Worm (Caenorhabditis elegans) whole organism, L4/young adult: ENCODE results near the gene hen-1.

Experiments used
- W03F9.2 ChIP-seq: fragments of 150-350 bp; optimal IDR thresholded peaks from 2 replicates; lab custom pipeline; 2014; ENCODE audit warnings: missing biosample characterization, missing genetic modification characterization
- dao-5 ChIP-seq: sonication (generic microtip); optimal IDR thresholded peaks from 2 replicates; lab custom pipeline; 2016; ENCODE audit warnings: missing genotype, missing genetic modification characterization, moderate library complexity, missing compliant biosample characterization
- him-1 ChIP-seq: sonication (generic microtip); optimal IDR thresholded peaks from 2 replicates; lab custom pipeline; 2016; ENCODE audit warnings: missing genotype, missing genetic modification reagents, missing genetic modification characterization, missing compliant biosample characterization

hen-1 gene

DNA sequence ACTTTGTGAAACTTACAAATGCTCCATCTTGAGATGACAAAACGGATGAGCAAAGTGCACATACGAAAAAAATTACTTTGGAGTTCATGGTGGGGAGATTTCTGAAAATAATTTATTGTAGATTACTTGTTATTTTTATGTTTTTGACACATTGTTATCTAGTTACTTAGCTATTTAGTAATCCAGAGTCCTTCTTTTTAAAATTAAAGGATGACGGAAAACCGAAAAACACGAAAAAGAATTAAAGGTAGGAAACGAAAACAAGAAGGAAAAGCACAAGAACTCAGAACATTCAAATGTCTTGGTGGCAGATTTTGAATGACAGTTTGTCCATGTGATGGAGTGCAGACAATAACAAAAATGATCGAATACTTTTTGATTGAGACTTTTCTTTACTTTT, at the start of gene hen-1:
Gene hen-1 (minus strand): TSS at position 101 of the 400 bp plus-strand sequence.
- TF ChIP-seq him-1 (tag; lab: Kevin White, UChicago), result no peak
- TF ChIP-seq dao-5 (tag; lab: Kevin White, UChicago), result no peak
- TF ChIP-seq W03F9.2, result no peak

- TF ChIP-seq dao-5 (tag; lab: Kevin White, UChicago) (no peak), W03F9.2 (no peak), him-1 (tag; lab: Kevin White, UChicago) (no peak)
These were observed 46.0 kb upstream of the hen-1 start for ce11 chrX:7162764-7163163.

- TF ChIP-seq him-1 (tag; lab: Kevin White, UChicago) (no peak), W03F9.2 (no peak), dao-5 (tag; lab: Kevin White, UChicago) (no peak)
These were observed 41.9 kb upstream of the hen-1 start, which contains the start of gene pgp-10 for ce11 chrX:7158736-7159135. Gene pgp-10 (plus strand): TSS chrX:7159036.

- no peak for TF ChIP-seq dao-5 (tag; lab: Kevin White, UChicago)
- no peak for TF ChIP-seq W03F9.2
- TF ChIP-seq him-1 (tag; lab: Kevin White, UChicago), result no peak
These were observed 40.7 kb upstream of the hen-1 start for ce11 chrX:7157483-7157882.

DNA sequence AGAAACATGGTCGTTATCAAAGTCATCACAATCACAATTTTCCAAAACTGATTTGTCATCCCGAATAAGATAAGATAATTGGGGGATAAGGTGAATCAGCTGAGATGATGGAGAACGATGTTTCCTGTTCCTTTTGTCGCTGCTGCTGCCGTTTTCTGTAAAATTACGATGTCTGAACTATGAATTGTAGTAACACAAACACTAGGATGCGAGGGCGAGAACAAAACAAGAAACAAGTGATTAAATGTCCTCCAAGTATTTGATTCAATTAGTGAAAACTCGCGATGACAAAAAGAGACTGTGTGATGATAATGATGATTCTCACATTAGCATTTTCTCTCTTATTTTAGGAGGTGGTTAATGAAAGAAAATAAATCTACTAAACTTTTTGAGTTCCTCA, 39.1 kb upstream of the hen-1 start, which contains the start of gene C54D1.7:
Gene C54D1.7 (minus strand): TSS at position 157 of the 400 bp plus-strand sequence.
- no peak for TF ChIP-seq W03F9.2
- TF ChIP-seq dao-5 (tag; lab: Kevin White, UChicago), result no peak
- no peak for TF ChIP-seq him-1 (tag; lab: Kevin White, UChicago)

DNA sequence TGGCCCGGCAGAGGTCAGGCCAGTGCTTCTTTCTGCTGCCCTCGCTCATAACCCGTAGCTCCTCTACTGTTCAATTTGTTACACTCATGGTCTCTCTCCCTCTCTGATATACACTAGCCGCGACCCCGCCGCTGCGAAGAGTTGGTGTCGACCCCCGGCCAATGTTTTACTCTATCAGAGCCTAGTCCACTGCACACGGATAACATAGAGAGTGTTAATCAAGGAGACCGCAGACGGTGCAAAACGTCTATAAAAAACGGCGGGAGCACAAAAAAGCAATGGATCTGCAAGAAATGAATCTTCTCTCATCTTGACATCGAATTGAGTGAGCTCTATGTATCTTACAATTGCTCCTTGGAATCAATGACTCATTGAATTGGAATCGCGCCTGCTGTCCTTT, 36.7 kb upstream of the hen-1 start:
- no peak for TF ChIP-seq him-1 (tag; lab: Kevin White, UChicago)
- TF ChIP-seq dao-5 (tag; lab: Kevin White, UChicago), result no peak
- TF ChIP-seq W03F9.2, result no peak

DNA sequence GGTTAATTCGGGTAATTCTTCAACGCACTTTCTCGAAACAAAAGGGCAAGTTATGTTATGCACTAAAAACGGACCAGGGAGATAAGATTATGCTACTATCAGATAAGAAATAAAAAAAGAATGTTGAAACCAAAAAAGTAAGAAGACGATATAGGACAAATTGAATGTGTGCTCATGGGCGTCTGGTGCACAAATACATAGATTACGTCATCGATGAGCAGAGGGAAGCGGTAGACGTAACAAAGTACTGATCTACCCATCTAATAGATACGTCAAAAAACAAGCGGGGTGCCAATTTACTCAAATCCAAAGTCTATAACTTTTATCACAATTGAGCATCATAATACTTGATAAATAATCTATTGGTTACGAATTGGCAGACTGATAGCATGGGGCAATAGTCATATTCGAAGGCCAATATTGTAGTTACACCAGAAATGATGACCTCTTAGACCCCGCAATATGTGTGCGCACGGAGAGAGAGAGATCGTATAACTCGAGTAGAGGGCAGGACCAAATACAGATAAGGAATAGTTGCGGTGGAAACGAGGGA, 35.3 kb upstream of the hen-1 start:
- TF ChIP-seq W03F9.2 (no peak), dao-5 (tag; lab: Kevin White, UChicago) (no peak), him-1 (tag; lab: Kevin White, UChicago) (no peak)

DNA sequence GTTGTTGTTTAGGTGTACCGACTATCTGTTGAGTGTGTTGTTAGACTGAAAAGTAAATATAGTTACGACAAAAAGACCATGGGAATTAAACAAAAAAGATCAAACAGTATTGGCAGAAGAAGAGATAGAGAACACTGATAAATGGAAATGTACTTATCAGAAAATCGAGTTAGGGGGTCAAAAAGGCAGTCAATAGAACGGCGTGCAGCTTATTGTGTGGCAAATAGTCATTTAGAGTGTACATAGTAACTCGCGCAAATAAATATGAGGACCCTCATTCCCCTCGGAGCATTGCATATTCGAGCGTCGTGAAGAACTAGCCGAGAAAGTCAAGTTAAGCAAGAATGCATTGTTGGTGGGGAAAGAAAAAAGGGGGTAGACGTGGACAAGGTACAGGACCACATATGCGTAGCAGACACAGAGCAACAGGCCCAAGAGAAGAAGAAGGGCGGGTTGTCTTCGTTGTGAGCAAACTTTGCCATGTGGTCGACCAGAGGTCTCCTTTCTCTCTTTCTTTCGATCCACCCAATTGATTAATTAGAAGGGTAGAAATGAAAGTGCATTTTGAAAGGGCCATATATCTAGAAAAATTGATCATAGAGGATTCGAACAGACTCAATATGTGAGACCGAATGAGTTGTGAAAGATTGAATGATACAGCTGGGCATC, 34.5 kb upstream of the hen-1 start, which contains the start of gene lam-2:
Gene lam-2 (minus strand): TSS at position 51 of the 669 bp plus-strand sequence.
- TF ChIP-seq him-1 (tag; lab: Kevin White, UChicago), result no peak
- TF ChIP-seq dao-5 (tag; lab: Kevin White, UChicago), result no peak
- no peak for TF ChIP-seq W03F9.2

DNA sequence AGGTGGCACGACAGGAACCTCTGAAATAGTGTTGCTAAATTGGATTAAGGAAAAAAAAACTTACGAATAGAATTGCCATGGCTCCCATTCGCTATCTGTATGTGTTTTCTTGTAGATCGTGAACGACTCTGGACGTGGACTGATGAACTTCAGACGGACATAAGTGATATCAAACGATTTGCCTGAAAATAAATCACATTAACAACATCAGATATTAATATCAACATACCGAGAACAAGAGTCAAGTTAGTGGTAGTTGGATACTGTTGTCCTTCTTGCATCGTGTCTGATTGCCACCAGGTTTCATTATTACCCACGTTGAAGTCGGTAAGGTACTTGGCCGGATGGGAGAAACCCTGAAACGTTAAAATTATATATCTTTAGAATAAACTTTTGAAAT, 32.9 kb upstream of the hen-1 start:
- TF ChIP-seq W03F9.2 (no peak), dao-5 (tag; lab: Kevin White, UChicago) (no peak), him-1 (tag; lab: Kevin White, UChicago) (no peak)

ce11 chrX:7143515-7143914, 26.7 kb upstream of the hen-1 start, which contains the start of gene alh-10:
Gene alh-10 (minus strand): TSS chrX:7143641.
- TF ChIP-seq him-1 (tag; lab: Kevin White, UChicago) (no peak), W03F9.2 (no peak), dao-5 (tag; lab: Kevin White, UChicago) (no peak)

- TF ChIP-seq W03F9.2 (no peak), him-1 (tag; lab: Kevin White, UChicago) (no peak), dao-5 (tag; lab: Kevin White, UChicago) (no peak)
These were observed 24.0 kb upstream of the hen-1 start for ce11 chrX:7140682-7141254.

- TF ChIP-seq W03F9.2 (no peak), him-1 (tag; lab: Kevin White, UChicago) (no peak), dao-5 (tag; lab: Kevin White, UChicago) (no peak)
These were observed 22.8 kb upstream of the hen-1 start, which contains the start of gene clec-86 for ce11 chrX:7139614-7140013. Gene clec-86 (plus strand): TSS chrX:7139875.

DNA sequence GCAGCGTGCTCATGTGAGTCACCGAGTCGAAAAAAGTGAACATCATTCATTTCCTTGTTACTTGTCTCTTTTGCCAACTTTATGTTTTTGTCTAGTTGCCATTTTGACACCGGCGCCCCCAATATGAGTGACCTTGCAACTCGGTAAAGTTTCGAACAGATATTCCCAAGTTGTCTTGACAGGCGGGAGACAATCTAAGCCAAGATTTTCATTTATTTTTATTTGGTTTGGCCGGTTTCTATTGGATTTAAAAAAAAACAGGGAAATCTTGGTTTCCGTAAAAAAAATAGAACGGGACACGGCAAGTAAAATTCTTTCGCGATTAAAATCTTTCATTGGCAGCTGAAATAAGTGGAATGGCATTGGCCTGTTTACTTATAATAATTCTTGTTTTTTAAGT, 14.4 kb upstream of the hen-1 start:
- TF ChIP-seq him-1 (tag; lab: Kevin White, UChicago), result no peak
- no peak for TF ChIP-seq dao-5 (tag; lab: Kevin White, UChicago)
- TF ChIP-seq W03F9.2, result no peak

ce11 chrX:7129460-7129859, 12.7 kb upstream of the hen-1 start:
- no peak for TF ChIP-seq dao-5 (tag; lab: Kevin White, UChicago)
- TF ChIP-seq W03F9.2, result no peak
- TF ChIP-seq him-1 (tag; lab: Kevin White, UChicago), result no peak
